Worm (Caenorhabditis elegans) whole organism, mixed stage, embryonic: ENCODE results near the gene F44D12.16.

Experiments
- M03D4.4 ChIP-seq: sonication (generic microtip); optimal IDR thresholded peaks from 2 replicates; lab custom pipeline; 2017; ENCODE audit warnings: mild to moderate bottlenecking, missing genetic modification characterization, missing compliant biosample characterization
- bed-3 ChIP-seq: fragments of 200-800 bp; sonication (Bioruptor generic); optimal IDR thresholded peaks from 3 replicates; lab custom pipeline; 2018; ENCODE audit warnings: mild to moderate bottlenecking, missing genetic modification characterization, moderate library complexity, missing compliant biosample characterization
- blmp-1 ChIP-seq: fragments of 150-350 bp; optimal IDR thresholded peaks from 2 replicates; lab custom pipeline; 2014; ENCODE audit warnings: missing biosample characterization, missing genetic modification characterization
- ceh-39 ChIP-seq: fragments of 150-350 bp; optimal IDR thresholded peaks from 2 replicates; lab custom pipeline; 2014; ENCODE audit warnings: missing biosample characterization, missing genetic modification characterization
- ceh-43 ChIP-seq: fragments of 200-800 bp; sonication (Bioruptor generic); optimal IDR thresholded peaks from 2 replicates; lab custom pipeline; 2018; ENCODE audit warnings: mild to moderate bottlenecking, missing genetic modification characterization, moderate library complexity, missing compliant biosample characterization
- ces-1 ChIP-seq: fragments of 150-350 bp; optimal IDR thresholded peaks from 2 replicates; lab custom pipeline; 2014; ENCODE audit warnings: missing biosample characterization, missing genetic modification reagents, missing genetic modification characterization
- drap-1 ChIP-seq: fragments of 200-800 bp; sonication (Bioruptor generic); optimal IDR thresholded peaks from 3 replicates; lab custom pipeline; 2018; ENCODE audit warnings: mild to moderate bottlenecking, missing genetic modification characterization, missing compliant biosample characterization
- elt-1 ChIP-seq: sonication (generic microtip); optimal IDR thresholded peaks from 2 replicates; lab custom pipeline; 2017; ENCODE audit warnings: missing genetic modification characterization, mild to moderate bottlenecking, missing compliant biosample characterization, antibody characterized with exemption, moderate library complexity, borderline replicate concordance; ENCODE audit not compliant: insufficient read depth
- elt-3 ChIP-seq: fragments of 150-350 bp; optimal IDR thresholded peaks from 2 replicates; lab custom pipeline; 2014; ENCODE audit warnings: missing biosample characterization, missing genetic modification characterization
- flh-1 ChIP-seq: fragments of 200-800 bp; sonication (Bioruptor generic); optimal IDR thresholded peaks from 2 replicates; lab custom pipeline; 2018; ENCODE audit warnings: mild to moderate bottlenecking, missing genetic modification characterization, moderate library complexity, missing compliant biosample characterization
- ham-2 ChIP-seq: fragments of 200-800 bp; sonication (Bioruptor generic); optimal IDR thresholded peaks from 2 replicates; lab custom pipeline; 2018; ENCODE audit warnings: mild to moderate bottlenecking, missing genetic modification characterization, missing compliant biosample characterization
- lin-13 ChIP-seq: fragments of 150-350 bp; optimal IDR thresholded peaks from 2 replicates; lab custom pipeline; 2014; ENCODE audit warnings: missing biosample characterization, missing genetic modification characterization
- lin-32 ChIP-seq: fragments of 200-800 bp; sonication (Bioruptor generic); optimal IDR thresholded peaks from 2 replicates; lab custom pipeline; 2018; ENCODE audit warnings: mild to moderate bottlenecking, missing genetic modification characterization, missing compliant biosample characterization
- lsy-2 ChIP-seq: fragments of 150-350 bp; optimal IDR thresholded peaks from 2 replicates; lab custom pipeline; 2014; ENCODE audit warnings: missing biosample characterization, missing genetic modification characterization
- mep-1 ChIP-seq: fragments of 150-350 bp; optimal IDR thresholded peaks from 2 replicates; lab custom pipeline; 2017; ENCODE audit warnings: missing biosample characterization, missing genetic modification reagents, missing genetic modification characterization, inconsistent platforms
- mls-2 ChIP-seq: sonication (generic microtip); optimal IDR thresholded peaks from 2 replicates; lab custom pipeline; 2016; ENCODE audit warnings: mild to moderate bottlenecking, missing genetic modification characterization, moderate library complexity, missing compliant biosample characterization
- nhr-12 ChIP-seq: fragments of 150-350 bp; optimal IDR thresholded peaks from 2 replicates; lab custom pipeline; 2014; ENCODE audit warnings: missing biosample characterization, missing genetic modification characterization
- nhr-2 ChIP-seq: fragments of 150-350 bp; optimal IDR thresholded peaks from 2 replicates; lab custom pipeline; 2014; ENCODE audit warnings: missing biosample characterization, missing genetic modification characterization
- nhr-237 ChIP-seq: fragments of 150-350 bp; optimal IDR thresholded peaks from 2 replicates; lab custom pipeline; 2014; ENCODE audit warnings: missing biosample characterization, missing genetic modification characterization
- nhr-76 ChIP-seq: sonication (generic microtip); optimal IDR thresholded peaks from 2 replicates; lab custom pipeline; 2017; ENCODE audit warnings: missing biosample characterization, missing genetic modification characterization
- pha-4 ChIP-seq: fragments of 150-350 bp; optimal IDR thresholded peaks from 2 replicates; lab custom pipeline; 2018; ENCODE audit warnings: missing biosample characterization, missing genetic modification reagents, missing genetic modification characterization
- sem-2 ChIP-seq: fragments of 200-800 bp; sonication (Bioruptor generic); optimal IDR thresholded peaks from 2 replicates; lab custom pipeline; 2018; ENCODE audit warnings: mild to moderate bottlenecking, missing genetic modification characterization, missing compliant biosample characterization
- snpc-4 ChIP-seq: fragments of 150-350 bp; optimal IDR thresholded peaks from 2 replicates; lab custom pipeline; 2014; ENCODE audit warnings: missing biosample characterization, missing genetic modification characterization
- sptf-1 ChIP-seq: sonication (generic microtip); optimal IDR thresholded peaks from 2 replicates; lab custom pipeline; 2017; ENCODE audit warnings: mild to moderate bottlenecking, missing genetic modification characterization, moderate library complexity, missing compliant biosample characterization
- tbx-8 ChIP-seq: fragments of 200-800 bp; sonication (Bioruptor generic); optimal IDR thresholded peaks from 2 replicates; lab custom pipeline; 2018; ENCODE audit warnings: mild to moderate bottlenecking, missing genetic modification characterization, moderate library complexity, missing compliant biosample characterization
- unc-120 ChIP-seq: sonication (generic microtip); optimal IDR thresholded peaks from 2 replicates; lab custom pipeline; 2017; ENCODE audit warnings: missing genetic modification characterization, missing compliant biosample characterization; ENCODE audit not compliant: poor library complexity, severe bottlenecking
- unc-39 ChIP-seq: fragments of 150-350 bp; optimal IDR thresholded peaks from 2 replicates; lab custom pipeline; 2014; ENCODE audit warnings: missing biosample characterization, missing genetic modification characterization
- unc-62 ChIP-seq: fragments of 150-350 bp; optimal IDR thresholded peaks from 2 replicates; lab custom pipeline; 2014; ENCODE audit warnings: missing biosample characterization, missing genetic modification reagents, missing genetic modification characterization
- zip-8 ChIP-seq: fragments of 150-350 bp; optimal IDR thresholded peaks from 2 replicates; lab custom pipeline; 2014; ENCODE audit warnings: missing biosample characterization, missing genetic modification characterization
- ztf-11 ChIP-seq: fragments of 150-350 bp; optimal IDR thresholded peaks from 2 replicates; lab custom pipeline; 2014; ENCODE audit warnings: missing biosample characterization, missing genetic modification characterization

The F44D12.16 gene

DNA sequence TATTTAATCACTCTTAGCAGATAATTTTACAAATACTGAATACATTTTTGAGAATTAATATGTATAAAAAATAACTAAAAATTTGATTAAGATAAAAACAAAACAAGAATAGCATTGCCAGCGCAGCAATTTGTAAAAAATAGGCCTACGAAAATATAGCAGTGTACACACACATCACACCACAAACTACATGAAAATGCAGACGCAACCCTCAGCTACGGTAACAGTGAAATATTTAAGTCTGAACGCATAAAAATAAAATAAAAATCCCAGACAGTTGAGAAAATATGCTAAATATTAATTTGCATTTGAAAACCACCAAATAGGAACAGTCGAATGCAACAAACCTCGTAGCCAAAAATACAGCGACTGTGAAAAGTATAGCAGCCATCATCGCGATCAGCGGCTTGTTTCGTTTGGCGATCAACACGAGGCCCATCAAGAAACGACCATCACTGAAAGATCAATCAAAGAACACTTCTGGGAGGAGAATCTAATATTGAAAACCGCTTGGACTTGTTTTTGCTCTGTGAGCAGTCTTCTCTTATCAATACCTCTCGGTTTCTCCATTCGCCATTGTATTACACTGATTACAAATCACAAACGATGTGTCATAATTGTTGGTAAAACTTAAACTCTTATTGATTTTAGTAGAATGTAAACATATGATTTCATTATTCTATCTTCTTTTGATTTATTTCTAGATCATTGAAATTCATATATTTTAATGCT, 30.2 kb upstream of the F44D12.16 start, which contains the start of gene pyp-1:
Gene pyp-1 (minus strand): TSS at position 439 of the 732 bp plus-strand sequence.
- peak; percentile 54 for TF ChIP-seq lsy-2 (tag; lab: Kevin White, UChicago)
- no peak for TF ChIP-seq flh-1 (GFP tag; lab: Kevin White, UChicago)
- no peak for TF ChIP-seq tbx-8 (GFP tag; lab: Kevin White, UChicago)
- TF ChIP-seq nhr-237 (tag; lab: Kevin White, UChicago), result no peak

DNA sequence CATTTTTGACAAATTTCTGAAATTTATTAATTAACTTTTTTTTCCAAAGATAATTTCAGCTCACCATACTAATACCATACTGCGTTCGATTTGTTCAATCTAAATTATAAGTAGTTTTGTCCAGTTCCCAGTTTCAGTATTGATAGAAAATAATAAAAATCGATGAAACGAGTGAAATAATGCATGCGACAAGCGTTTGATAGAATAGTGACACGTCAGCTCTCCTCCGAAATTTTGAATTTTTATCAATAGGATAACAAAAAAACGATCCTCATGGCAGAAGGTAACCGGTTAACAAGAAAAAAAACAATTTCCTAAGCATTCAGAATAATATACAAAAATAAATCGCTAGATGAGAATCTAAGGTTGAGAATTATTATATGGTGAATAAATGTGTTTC, 27.1 kb upstream of the F44D12.16 start, which contains the start of gene C47E12.3:
Gene C47E12.3 (minus strand): TSS at position 101 of the 400 bp plus-strand sequence.
- no peak for TF ChIP-seq elt-1 (tag; lab: Kevin White, UChicago)
- no peak for TF ChIP-seq sem-2 (GFP tag; lab: Kevin White, UChicago)
- TF ChIP-seq tbx-8 (GFP tag; lab: Kevin White, UChicago), result no peak
- no peak for TF ChIP-seq snpc-4 (tag; lab: Kevin White, UChicago)
- TF ChIP-seq mep-1 (tag; lab: Kevin White, UChicago), result no peak
- TF ChIP-seq unc-62 (GFP tag; lab: Kevin White, UChicago), result no peak
- TF ChIP-seq nhr-76 (tag; lab: Kevin White, UChicago), result no peak
- no peak for TF ChIP-seq sptf-1 (tag; lab: Kevin White, UChicago)
- no peak for TF ChIP-seq ces-1 (GFP tag; lab: Kevin White, UChicago)
- no peak for TF ChIP-seq ztf-11 (tag; lab: Kevin White, UChicago)
- TF ChIP-seq elt-3 (tag; lab: Kevin White, UChicago), result no peak
- no peak for TF ChIP-seq unc-120
- TF ChIP-seq ceh-39, result no peak
- no peak for TF ChIP-seq lin-32 (GFP tag; lab: Kevin White, UChicago)
- no peak for TF ChIP-seq nhr-12 (tag; lab: Kevin White, UChicago)
- TF ChIP-seq unc-39, result no peak
- no peak for TF ChIP-seq nhr-2 (tag; lab: Kevin White, UChicago)
- TF ChIP-seq M03D4.4 (tag; lab: Kevin White, UChicago), result no peak
- TF ChIP-seq, all 35 proteins: peak for 0

DNA sequence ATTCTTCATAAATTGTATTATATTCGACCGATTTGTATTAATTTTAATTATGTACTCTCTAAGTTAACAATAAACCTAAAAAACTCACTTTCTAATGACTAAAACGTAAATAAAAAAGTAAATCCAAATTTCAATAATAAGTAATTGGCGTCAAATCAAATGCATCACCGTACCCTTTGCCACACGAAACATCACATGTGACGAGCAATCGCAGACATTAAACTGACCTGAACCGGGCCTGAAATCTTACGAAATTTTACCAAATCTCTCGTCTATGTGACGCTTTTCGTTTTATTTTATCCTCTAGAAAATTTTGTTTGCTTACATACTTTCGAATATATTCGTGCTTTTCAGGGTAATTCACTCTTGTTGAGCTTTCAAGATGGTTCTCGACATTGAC, 25.5 kb upstream of the F44D12.16 start, which contains the start of the genes C47E12.2 and sars-1:
Gene C47E12.2 (minus strand): TSS at position 131 of the 400 bp plus-strand sequence.
Gene sars-1 (plus strand): TSS at position 355 of the 400 bp plus-strand sequence.
- no peak for TF ChIP-seq ceh-43 (GFP tag; lab: Kevin White, UChicago)
- TF ChIP-seq tbx-8 (GFP tag; lab: Kevin White, UChicago), result no peak
- TF ChIP-seq mls-2, result no peak
- TF ChIP-seq drap-1 (GFP tag; lab: Kevin White, UChicago), result no peak
- peak; percentile 90 for TF ChIP-seq lsy-2 (tag; lab: Kevin White, UChicago)
- no peak for TF ChIP-seq flh-1 (GFP tag; lab: Kevin White, UChicago)
- no peak for TF ChIP-seq ham-2

- no peak for TF ChIP-seq unc-120
- no peak for TF ChIP-seq lsy-2 (tag; lab: Kevin White, UChicago)
- no peak for TF ChIP-seq M03D4.4 (tag; lab: Kevin White, UChicago)
- TF ChIP-seq lin-13, result no peak
- TF ChIP-seq sem-2 (GFP tag; lab: Kevin White, UChicago), result no peak
- no peak for TF ChIP-seq ceh-39
- TF ChIP-seq nhr-237 (tag; lab: Kevin White, UChicago), result no peak
- TF ChIP-seq nhr-2 (tag; lab: Kevin White, UChicago), result no peak
- TF ChIP-seq elt-3 (tag; lab: Kevin White, UChicago), result no peak
- TF ChIP-seq lin-32 (GFP tag; lab: Kevin White, UChicago), result no peak
- no peak for TF ChIP-seq bed-3
- no peak for TF ChIP-seq drap-1 (GFP tag; lab: Kevin White, UChicago)
- no peak for TF ChIP-seq mls-2
- no peak for TF ChIP-seq pha-4 (tag; lab: Kevin White, UChicago)
- no peak for TF ChIP-seq flh-1 (GFP tag; lab: Kevin White, UChicago)
- TF ChIP-seq ztf-11 (tag; lab: Kevin White, UChicago), result no peak
- no peak for TF ChIP-seq ham-2
- no peak for TF ChIP-seq snpc-4 (tag; lab: Kevin White, UChicago)
- no peak for TF ChIP-seq zip-8 (tag; lab: Kevin White, UChicago)
Measured at ce11 chrIV:10006792-10007191, 22.1 kb upstream of the F44D12.16 start, which contains the start of gene C47E12.13. TSS of gene C47E12.13 (minus strand) at chrIV:10006892.

- TF ChIP-seq nhr-237 (tag; lab: Kevin White, UChicago) (peak; percentile 15), pha-4 (tag; lab: Kevin White, UChicago) (peak; percentile 57), blmp-1 (tag; lab: Kevin White, UChicago) (peak; percentile 82), zip-8 (tag; lab: Kevin White, UChicago) (no peak)
Measured at ce11 chrIV:10007758-10008157, 21.1 kb upstream of the F44D12.16 start.
